Fruit fly (Drosophila melanogaster): ENCODE measurements around the gene CG34165.
"Not testable (repeated sequence)": the region's sequence is repeated elsewhere in the genome, so short reads cannot be mapped to it uniquely, and the experiment has no call there.

Gene CG34165

dm6 chr2L:14739614-14740013, 26.1 kb downstream of the CG34165 start, which contains the start of gene CG42585:
Gene CG42585, plus strand, starts transcription at chr2L:14739914.
- TF ChIP-seq CG13204 (GFP tag; optimal IDR thresholded peaks at IDR 0.05); Pif1A (GFP tag; optimal IDR thresholded peaks at IDR 0.05); CG9948 (tag; optimal IDR thresholded peaks at IDR 0.05): not testable (repeated sequence)

dm6 chr2L:14741740-14742139, 28.2 kb downstream of the CG34165 start, which contains the start of gene CG42586:
Gene CG42586, minus strand, starts transcription at chr2L:14741840.
- TF ChIP-seq D1 (tag; optimal IDR thresholded peaks at IDR 0.05); fd96Ca (GFP tag; IDR thresholded peaks at IDR 0.05); CG8159 (tag; optimal IDR thresholded peaks at IDR 0.05): not testable (repeated sequence)

dm6 chr2L:14742893-14743292, 29.3 kb downstream of the CG34165 start, which contains the start of gene CG34166:
Gene CG34166, plus strand, starts transcription at chr2L:14743193.
- not testable (repeated sequence) for TF ChIP-seq CG32121 (GFP tag; IDR thresholded peaks at IDR 0.05); rn (GFP tag; IDR thresholded peaks at IDR 0.05); Pif1B (GFP tag; optimal IDR thresholded peaks at IDR 0.05)

dm6 chr2L:14743337-14743736, 29.8 kb downstream of the CG34165 start:
- TF ChIP-seq CG32121 (GFP tag; IDR thresholded peaks at IDR 0.05) (no peak), CG15710 (tag; optimal IDR thresholded peaks at IDR 0.05) (no peak), CG34367 (tag; optimal IDR thresholded peaks at IDR 0.05) (no peak), CG13204 (GFP tag; optimal IDR thresholded peaks at IDR 0.05) (no peak), Pif1A (GFP tag; optimal IDR thresholded peaks at IDR 0.05) (no peak), D1 (tag; optimal IDR thresholded peaks at IDR 0.05) (no peak), CG14655 (GFP tag; optimal IDR thresholded peaks at IDR 0.05) (no peak), gl (tag; optimal IDR thresholded peaks at IDR 0.05) (no peak)

- TF ChIP-seq CG13204 (GFP tag; optimal IDR thresholded peaks at IDR 0.05): no peak
- TF ChIP-seq rn (GFP tag; IDR thresholded peaks at IDR 0.05): no peak
- no peak for TF ChIP-seq CG32121 (GFP tag; IDR thresholded peaks at IDR 0.05)
- TF ChIP-seq CG4496 (GFP tag; IDR thresholded peaks at IDR 0.05): no peak
- TF ChIP-seq D1 (tag; optimal IDR thresholded peaks at IDR 0.05): no peak
- TF ChIP-seq CG8301 (tag; optimal IDR thresholded peaks at IDR 0.05): no peak
- no peak for TF ChIP-seq Snoo (tag; optimal IDR thresholded peaks at IDR 0.05)
- TF ChIP-seq Ets98B (GFP tag; IDR thresholded peaks at IDR 0.05): no peak
Observed at dm6 chr2L:14744121-14744520, 30.6 kb downstream of the CG34165 start, which contains the start of gene CG42681. Gene CG42681, plus strand, starts transcription at chr2L:14744421.

- TF ChIP-seq Ets98B (GFP tag; IDR thresholded peaks at IDR 0.05): no peak
- TF ChIP-seq CG34367 (tag; optimal IDR thresholded peaks at IDR 0.05): no peak
- TF ChIP-seq CG4496 (GFP tag; IDR thresholded peaks at IDR 0.05): no peak
- no peak for TF ChIP-seq gl (tag; optimal IDR thresholded peaks at IDR 0.05)
- no peak for TF ChIP-seq Pif1A (GFP tag; optimal IDR thresholded peaks at IDR 0.05)
- no peak for TF ChIP-seq CG9948 (tag; optimal IDR thresholded peaks at IDR 0.05)
- TF ChIP-seq fd96Ca (GFP tag; IDR thresholded peaks at IDR 0.05): no peak
- no peak for TF ChIP-seq CG8159 (tag; optimal IDR thresholded peaks at IDR 0.05)
- TF ChIP-seq CG13204 (GFP tag; optimal IDR thresholded peaks at IDR 0.05): no peak
- no peak for TF ChIP-seq CG14655 (GFP tag; optimal IDR thresholded peaks at IDR 0.05)
- TF ChIP-seq CG32121 (GFP tag; IDR thresholded peaks at IDR 0.05): no peak
- TF ChIP-seq Snoo (tag; optimal IDR thresholded peaks at IDR 0.05): no peak
- TF ChIP-seq CG10348 (GFP tag; IDR thresholded peaks at IDR 0.05): no peak
- no peak for TF ChIP-seq EcR (GFP tag; optimal IDR thresholded peaks at IDR 0.05)
- TF ChIP-seq CG12605 (GFP tag; IDR thresholded peaks at IDR 0.05): no peak
- TF ChIP-seq CG8301 (tag; optimal IDR thresholded peaks at IDR 0.05): no peak
- TF ChIP-seq D1 (tag; optimal IDR thresholded peaks at IDR 0.05): no peak
- TF ChIP-seq Pif1B (GFP tag; optimal IDR thresholded peaks at IDR 0.05): no peak
Observed at dm6 chr2L:14745068-14745467, 31.5 kb downstream of the CG34165 start, which contains the start of gene CG42587. Gene CG42587, minus strand, starts transcription at chr2L:14745210.

- TF ChIP-seq Pif1B (GFP tag; optimal IDR thresholded peaks at IDR 0.05) (no peak), CG32121 (GFP tag; IDR thresholded peaks at IDR 0.05) (no peak), Snoo (tag; optimal IDR thresholded peaks at IDR 0.05) (no peak), CG8159 (tag; optimal IDR thresholded peaks at IDR 0.05) (no peak), CG15710 (tag; optimal IDR thresholded peaks at IDR 0.05) (no peak), CG14655 (GFP tag; optimal IDR thresholded peaks at IDR 0.05) (no peak), D1 (tag; optimal IDR thresholded peaks at IDR 0.05) (no peak), gl (tag; optimal IDR thresholded peaks at IDR 0.05) (no peak), CG9948 (tag; optimal IDR thresholded peaks at IDR 0.05) (no peak), CG10348 (GFP tag; IDR thresholded peaks at IDR 0.05) (no peak)
Observed at dm6 chr2L:14746068-14746467, 32.5 kb downstream of the CG34165 start.

- no peak for TF ChIP-seq CG32121 (GFP tag; IDR thresholded peaks at IDR 0.05)
- TF ChIP-seq CG12605 (GFP tag; IDR thresholded peaks at IDR 0.05): no peak
- no peak for TF ChIP-seq Pif1A (GFP tag; optimal IDR thresholded peaks at IDR 0.05)
- TF ChIP-seq rn (GFP tag; IDR thresholded peaks at IDR 0.05): no peak
- no peak for TF ChIP-seq Snoo (tag; optimal IDR thresholded peaks at IDR 0.05)
- no peak for TF ChIP-seq CG9948 (tag; optimal IDR thresholded peaks at IDR 0.05)
- no peak for TF ChIP-seq fd96Ca (GFP tag; IDR thresholded peaks at IDR 0.05)
- no peak for TF ChIP-seq CG15710 (tag; optimal IDR thresholded peaks at IDR 0.05)
- no peak for TF ChIP-seq CG8159 (tag; optimal IDR thresholded peaks at IDR 0.05)
- no peak for TF ChIP-seq CG10348 (GFP tag; IDR thresholded peaks at IDR 0.05)
- TF ChIP-seq gl (tag; optimal IDR thresholded peaks at IDR 0.05): no peak
- TF ChIP-seq CG8301 (tag; optimal IDR thresholded peaks at IDR 0.05): no peak
- no peak for TF ChIP-seq CG4496 (GFP tag; IDR thresholded peaks at IDR 0.05)
- no peak for TF ChIP-seq Pif1B (GFP tag; optimal IDR thresholded peaks at IDR 0.05)
- no peak for TF ChIP-seq CG13204 (GFP tag; optimal IDR thresholded peaks at IDR 0.05)
- TF ChIP-seq Ets98B (GFP tag; IDR thresholded peaks at IDR 0.05): no peak
- TF ChIP-seq D1 (tag; optimal IDR thresholded peaks at IDR 0.05): no peak
Observed at dm6 chr2L:14760467-14760866, 46.9 kb downstream of the CG34165 start, which contains the start of gene CG4691. Gene CG4691, plus strand, starts transcription at chr2L:14760767.

All from whole organism, pupa.